Worm (Caenorhabditis elegans) whole organism, early embryonic: ENCODE data around the gene cht-3.

Experiments used
- B0310.2 ChIP-seq: sonication (generic microtip); optimal IDR thresholded peaks from 2 replicates; lab custom pipeline; 2016; ENCODE audit warnings: mild to moderate bottlenecking, missing genetic modification characterization, missing compliant biosample characterization
- F13C5.2 ChIP-seq: sonication (generic microtip); optimal IDR thresholded peaks from 2 replicates; lab custom pipeline; 2017; ENCODE audit warnings: mild to moderate bottlenecking, missing genetic modification characterization, inconsistent platforms, missing compliant biosample characterization
- aly-1 ChIP-seq: sonication (generic microtip); optimal IDR thresholded peaks from 2 replicates; lab custom pipeline; 2016; ENCODE audit warnings: missing genetic modification characterization, missing compliant biosample characterization
- ama-1 ChIP-seq: fragments of 150-350 bp; optimal IDR thresholded peaks from 2 replicates; lab custom pipeline; 2014
- ceh-13 ChIP-seq: fragments of 200-800 bp; sonication (Bioruptor generic); optimal IDR thresholded peaks from 2 replicates; lab custom pipeline; 2018; ENCODE audit warnings: mild to moderate bottlenecking, missing genetic modification characterization, missing compliant biosample characterization
- ceh-36 ChIP-seq: sonication (generic microtip); optimal IDR thresholded peaks from 2 replicates; lab custom pipeline; 2016; ENCODE audit warnings: missing genetic modification characterization, inconsistent platforms, missing compliant biosample characterization
- ets-7 ChIP-seq: sonication (generic microtip); optimal IDR thresholded peaks from 2 replicates; lab custom pipeline; 2016; ENCODE audit warnings: missing genotype, missing genetic modification characterization, missing compliant biosample characterization
- flt-1 ChIP-seq: fragments of 200-800 bp; sonication (Bioruptor generic); IDR thresholded peaks from 2 replicates; pipeline ENCODE4 v1.3.6; 2022; ENCODE audit warnings: missing genetic modification characterization, missing compliant biosample characterization
- hmbx-1 ChIP-seq: sonication (generic microtip); optimal IDR thresholded peaks from 2 replicates; lab custom pipeline; 2016; ENCODE audit warnings: mild to moderate bottlenecking, missing genetic modification characterization, missing compliant biosample characterization
- hmg-4 ChIP-seq: fragments of 200-800 bp; sonication (Bioruptor generic); optimal IDR thresholded peaks from 2 replicates; lab custom pipeline; 2018; ENCODE audit warnings: mild to moderate bottlenecking, missing genetic modification characterization, missing compliant biosample characterization
- hnd-1 ChIP-seq: sonication (generic microtip); optimal IDR thresholded peaks from 2 replicates; lab custom pipeline; 2016; ENCODE audit warnings: missing genetic modification characterization, missing compliant biosample characterization
- pes-1 ChIP-seq: fragments of 200-800 bp; sonication (Bioruptor generic); IDR thresholded peaks from 2 replicates; pipeline ENCODE4 v1.3.6; 2022; ENCODE audit warnings: missing genetic modification reagents, missing genetic modification characterization, missing compliant biosample characterization
- scrt-1 ChIP-seq: fragments of 200-800 bp; sonication (Bioruptor generic); IDR thresholded peaks from 2 replicates; pipeline ENCODE4 v1.3.6; 2022; ENCODE audit warnings: missing genetic modification characterization, missing compliant biosample characterization
- sea-1 ChIP-seq: fragments of 200-800 bp; sonication (Bioruptor generic); conservative IDR thresholded peaks from 2 replicates; pipeline ENCODE4 v1.3.6; 2022; ENCODE audit warnings: missing genetic modification characterization, missing compliant biosample characterization
- tbx-11 ChIP-seq: fragments of 200-800 bp; sonication (Bioruptor generic); IDR thresholded peaks from 2 replicates; pipeline ENCODE4 v1.3.6; 2022; ENCODE audit warnings: missing genetic modification characterization, missing compliant biosample characterization
- tbx-37 ChIP-seq: fragments of 200-800 bp; sonication (Bioruptor generic); conservative IDR thresholded peaks from 2 replicates; pipeline ENCODE4 v1.3.6; 2022; ENCODE audit warnings: missing genetic modification reagents, missing genetic modification characterization, missing compliant biosample characterization
- tra-4 ChIP-seq: sonication (generic microtip); optimal IDR thresholded peaks from 2 replicates; lab custom pipeline; 2017; ENCODE audit warnings: missing genetic modification characterization, missing compliant biosample characterization

Gene cht-3

DNA sequence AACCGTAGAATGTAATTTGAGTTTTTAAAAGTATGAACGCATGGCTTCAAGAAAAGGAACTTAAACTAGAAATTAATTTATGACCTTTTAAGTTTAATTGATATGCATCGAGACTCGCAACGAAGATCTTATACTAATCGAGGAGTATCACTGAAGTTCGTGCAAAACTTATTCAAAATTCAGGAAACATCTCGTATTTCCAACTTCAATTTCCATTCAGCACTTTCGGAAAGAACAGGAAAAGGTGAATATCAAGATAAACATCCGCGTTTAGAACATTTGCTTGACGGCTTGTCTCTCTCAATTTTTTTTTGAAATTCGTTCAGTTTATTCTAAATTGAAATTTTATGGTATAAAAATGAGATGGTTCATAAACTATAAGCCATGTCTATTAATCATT, 38.2 kb upstream of the cht-3 start, which contains the start of gene ZK381.2:
TSS of gene ZK381.2 (plus strand) at position 301 of the 400 bp plus-strand sequence.
- TF ChIP-seq tbx-37 (no peak), tra-4 (tag; lab: Kevin White, UChicago) (no peak), scrt-1 (no peak), ceh-36 (tag; lab: Kevin White, UChicago) (no peak), B0310.2 (no peak), aly-1 (tag; lab: Kevin White, UChicago) (no peak), ama-1 (no peak), pes-1 (no peak), ceh-13 (GFP tag; lab: Kevin White, UChicago) (no peak), ets-7 (tag; lab: Kevin White, UChicago) (no peak), tbx-11 (GFP tag; lab: Robert Waterston, UW) (no peak), sea-1 (GFP tag; lab: Robert Waterston, UW) (no peak), hmg-4 (GFP tag; lab: Kevin White, UChicago) (no peak)

- no peak for TF ChIP-seq tbx-11 (GFP tag; lab: Robert Waterston, UW)
Observed at ce11 chrIV:6970271-6970670, 33.2 kb upstream of the cht-3 start, which contains the start of gene ZK381.8. ZK381.8 (minus strand) TSS chrIV:6970371.

DNA sequence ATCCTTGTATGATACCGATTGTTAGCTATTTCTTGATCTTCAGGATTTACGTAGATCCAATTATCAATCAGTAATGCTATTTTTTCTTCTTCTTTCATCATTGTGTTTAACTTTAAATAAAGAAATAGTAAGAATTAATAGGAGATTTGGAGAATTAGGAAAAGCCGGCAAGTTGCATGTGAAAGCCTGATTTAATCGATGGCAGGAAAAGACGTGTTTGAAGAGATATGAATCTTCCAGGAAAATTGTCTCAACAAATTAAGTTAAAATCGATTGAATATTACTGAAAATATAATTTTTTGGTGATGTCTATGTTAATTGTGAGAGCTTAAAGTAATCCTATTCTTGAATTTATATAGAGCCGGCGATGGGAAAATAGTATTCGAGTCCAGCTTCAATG, 32.2 kb upstream of the cht-3 start, which contains the start of gene ZK381.62:
TSS of gene ZK381.62 (minus strand) at position 101 of the 400 bp plus-strand sequence.
- TF ChIP-seq F13C5.2 (tag; lab: Kevin White, UChicago) = no peak
- no peak for TF ChIP-seq ets-7 (tag; lab: Kevin White, UChicago)
- no peak for TF ChIP-seq pes-1
- TF ChIP-seq tbx-37 = no peak
- TF ChIP-seq hnd-1 (tag; lab: Kevin White, UChicago) = no peak
- TF ChIP-seq hmg-4 (GFP tag; lab: Kevin White, UChicago) = no peak
- TF ChIP-seq tra-4 (tag; lab: Kevin White, UChicago) = no peak
- no peak for TF ChIP-seq ceh-36 (tag; lab: Kevin White, UChicago)
- TF ChIP-seq hmbx-1 (tag; lab: Kevin White, UChicago) = no peak
- TF ChIP-seq scrt-1 = no peak
- no peak for TF ChIP-seq ama-1
- TF ChIP-seq aly-1 (tag; lab: Kevin White, UChicago) = no peak
- TF ChIP-seq ceh-13 (GFP tag; lab: Kevin White, UChicago) = no peak

- TF ChIP-seq tra-4 (tag; lab: Kevin White, UChicago) (no peak), ceh-13 (GFP tag; lab: Kevin White, UChicago) (no peak), pes-1 (no peak)
Observed at ce11 chrIV:6972427-6972826, 31.0 kb upstream of the cht-3 start, which contains the start of gene nhr-249. nhr-249 (minus strand) TSS chrIV:6972527.

ce11 chrIV:6974162-6974938, 29.1 kb upstream of the cht-3 start:
- no peak for TF ChIP-seq ama-1
- TF ChIP-seq hmbx-1 (tag; lab: Kevin White, UChicago) = no peak
- TF ChIP-seq flt-1 (GFP tag; lab: Robert Waterston, UW) = no peak
- no peak for TF ChIP-seq ceh-13 (GFP tag; lab: Kevin White, UChicago)
- TF ChIP-seq tbx-11 (GFP tag; lab: Robert Waterston, UW) = no peak
- no peak for TF ChIP-seq B0310.2
- no peak for TF ChIP-seq scrt-1

DNA sequence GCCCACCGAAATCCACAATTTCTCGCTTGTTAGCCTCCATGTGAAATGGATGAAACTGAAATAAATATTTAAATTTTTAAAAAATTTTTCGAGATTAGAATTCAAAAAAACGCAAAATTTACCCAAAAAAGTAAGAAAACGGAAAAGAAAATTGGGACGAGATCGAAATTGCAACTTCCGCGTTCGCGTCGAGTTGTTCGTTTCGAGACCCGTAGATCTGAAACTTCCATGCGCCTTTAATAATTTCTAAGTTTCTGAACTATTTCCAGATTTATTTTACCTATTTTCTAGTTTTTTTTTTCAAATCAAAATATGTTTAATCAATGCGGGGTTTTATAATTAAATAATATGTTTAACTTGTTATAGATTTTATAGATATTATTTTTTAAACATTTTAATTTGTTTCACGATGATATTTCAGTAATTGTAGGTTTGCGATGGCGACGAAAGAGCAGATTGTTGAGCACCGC, 26.3 kb upstream of the cht-3 start, which contains the start of the genes pgl-1 and him-3:
TSS of gene pgl-1 (minus strand) at position 230 of the 470 bp plus-strand sequence.
TSS of gene him-3 (plus strand) at position 420 of the 470 bp plus-strand sequence.
- TF ChIP-seq pes-1 (no peak), hnd-1 (tag; lab: Kevin White, UChicago) (no peak), B0310.2 (no peak), hmg-4 (GFP tag; lab: Kevin White, UChicago) (no peak), sea-1 (GFP tag; lab: Robert Waterston, UW) (no peak), ceh-13 (GFP tag; lab: Kevin White, UChicago) (no peak), F13C5.2 (tag; lab: Kevin White, UChicago) (no peak), aly-1 (tag; lab: Kevin White, UChicago) (no peak), ets-7 (tag; lab: Kevin White, UChicago) (no peak), hmbx-1 (tag; lab: Kevin White, UChicago) (no peak), tra-4 (tag; lab: Kevin White, UChicago) (no peak), tbx-37 (no peak), scrt-1 (no peak)

DNA sequence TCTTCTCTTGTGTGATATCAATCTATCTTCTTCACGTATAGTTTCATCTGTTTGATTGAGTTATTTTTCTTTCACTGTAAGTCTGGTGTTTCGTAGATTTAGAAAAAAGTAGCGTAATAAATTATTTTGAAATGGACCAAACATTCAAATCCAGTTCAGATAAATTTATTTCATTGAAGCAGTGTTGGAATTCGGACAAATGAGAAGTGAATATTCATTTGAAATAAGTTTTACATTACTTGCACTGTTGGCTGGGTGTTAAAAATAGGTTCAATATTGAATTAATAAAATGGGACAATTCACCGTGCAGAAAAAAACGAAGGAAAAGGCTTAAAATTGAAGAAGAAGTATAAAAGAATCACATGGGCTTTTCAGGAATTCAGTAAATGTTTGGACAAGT, 24.8 kb upstream of the cht-3 start:
- TF ChIP-seq aly-1 (tag; lab: Kevin White, UChicago) (no peak), tra-4 (tag; lab: Kevin White, UChicago) (no peak)
